Worm (Caenorhabditis elegans): ENCODE data around the gene F45D3.3.

DNA sequence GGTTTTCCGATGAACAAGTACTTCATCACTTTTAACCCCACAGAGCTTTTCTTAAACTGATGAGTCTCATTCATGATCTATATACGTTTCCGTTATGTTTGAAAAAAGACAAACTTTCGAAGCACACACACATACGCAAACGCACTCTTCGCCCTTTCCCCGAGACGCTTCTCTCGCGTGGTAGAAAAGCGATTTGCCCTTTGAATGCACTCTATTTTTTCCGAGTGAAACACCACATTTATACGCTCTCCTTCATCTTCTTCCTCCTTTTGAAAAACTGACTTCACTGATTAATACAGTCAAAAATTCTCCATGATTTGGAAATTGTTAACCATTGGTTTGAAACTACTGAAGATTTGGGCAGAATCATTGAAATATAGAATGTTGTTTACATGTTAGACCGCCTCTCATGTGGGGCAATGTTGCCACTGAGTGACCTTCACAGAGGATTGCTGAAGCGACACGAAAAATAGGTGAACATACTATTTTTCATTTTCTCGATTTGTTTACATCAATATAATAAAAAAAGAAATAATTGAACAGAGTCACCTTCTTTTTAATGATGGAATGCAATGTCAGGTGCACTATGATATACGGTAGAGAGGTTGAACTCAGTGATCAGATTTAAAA is 13.7 kb downstream of the F45D3.3 start:
- TF ChIP-seq lin-39 (tag; optimal IDR thresholded peaks at IDR 0.05) (peak; percentile 57), ama-1 (optimal IDR thresholded peaks at IDR 0.05) (no peak), nhr-43 (tag; optimal IDR thresholded peaks at IDR 0.05; ENCODE audit: poor library complexity, severe bottlenecking) (no peak), tbx-2 (tag; optimal IDR thresholded peaks at IDR 0.05) (no peak), lin-15B (tag; optimal IDR thresholded peaks at IDR 0.05) (no peak), egl-5 (tag; optimal IDR thresholded peaks at IDR 0.05) (no peak), pqm-1 (tag; optimal IDR thresholded peaks at IDR 0.05) (no peak), aly-2 (tag; optimal IDR thresholded peaks at IDR 0.05) (no peak), nhr-11 (tag; optimal IDR thresholded peaks at IDR 0.05) (no peak), snpc-4 (tag; optimal IDR thresholded peaks at IDR 0.05) (no peak), ceh-16 (tag; optimal IDR thresholded peaks at IDR 0.05) (no peak), nhr-25 (tag; optimal IDR thresholded peaks at IDR 0.05) (peak; percentile 31), eor-1 (tag; optimal IDR thresholded peaks at IDR 0.05) (no peak), nhr-76 (tag; optimal IDR thresholded peaks at IDR 0.05) (no peak)

Measured in whole organism, L3 larva.